Worm (Caenorhabditis elegans): Measurements from ENCODE around the gene K09B11.5.

DNA sequence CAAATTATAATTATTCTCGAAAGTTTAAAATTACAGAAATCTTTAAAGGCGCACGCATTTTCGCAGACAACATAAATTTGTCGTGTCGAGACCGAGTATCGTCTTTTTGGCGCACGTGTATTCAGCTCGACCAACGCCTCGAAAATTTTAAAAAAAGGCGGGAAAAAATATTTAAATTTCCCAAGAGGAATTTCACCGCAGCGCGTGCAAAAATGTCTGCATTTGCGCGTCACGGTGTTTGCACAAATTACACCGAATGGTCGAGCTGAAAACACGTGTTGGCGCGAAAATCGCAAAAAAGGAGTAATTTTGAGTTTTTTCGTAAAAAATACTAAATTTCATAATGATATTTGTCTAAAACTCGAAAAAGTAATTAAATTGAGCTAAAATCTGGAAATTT lies 16.9 kb upstream of the K09B11.5 start:
- TF ChIP-seq snpc-4 (tag; optimal IDR thresholded peaks at IDR 0.05) = no peak
- no peak for TF ChIP-seq ama-1 (optimal IDR thresholded peaks at IDR 0.05)
- no peak for TF ChIP-seq nhr-11 (tag; optimal IDR thresholded peaks at IDR 0.05)
- TF ChIP-seq unc-55 (GFP tag; optimal IDR thresholded peaks at IDR 0.05) = no peak
- TF ChIP-seq ceh-82 (tag; optimal IDR thresholded peaks at IDR 0.05) = no peak
- no peak for TF ChIP-seq R02D3.7 (tag; optimal IDR thresholded peaks at IDR 0.05)
- no peak for TF ChIP-seq elt-3 (tag; optimal IDR thresholded peaks at IDR 0.05)
- no peak for TF ChIP-seq skn-1 (tag; optimal IDR thresholded peaks at IDR 0.05)
- no peak for TF ChIP-seq ZK546.5 (tag; optimal IDR thresholded peaks at IDR 0.05)
- no peak for TF ChIP-seq nhr-6 (tag; optimal IDR thresholded peaks at IDR 0.05)
- no peak for TF ChIP-seq egl-27 (tag; optimal IDR thresholded peaks at IDR 0.05)
- TF ChIP-seq elt-1 (tag; optimal IDR thresholded peaks at IDR 0.05) = no peak
- TF ChIP-seq sem-4 (tag; optimal IDR thresholded peaks at IDR 0.05) = no peak
- no peak for TF ChIP-seq fos-1 (tag; optimal IDR thresholded peaks at IDR 0.05)

All from whole organism, L2 larva.